Fruit fly (Drosophila melanogaster) whole organism, embryonic: ENCODE results near the gene Tomosyn.

ENCODE experiments used
- ATbp ChIP-seq: fragments of 200-800 bp; sonication (Bioruptor generic); optimal IDR thresholded peaks from 2 replicates; lab custom pipeline; 2017; ENCODE audit warnings: missing biosample characterization, mild to moderate bottlenecking, missing genetic modification characterization, missing genetic modification reagents
- Abd-B ChIP-seq: fragments of 200-800 bp; sonication (Bioruptor generic); optimal IDR thresholded peaks from 2 replicates; lab custom pipeline; 2018; ENCODE audit warnings: missing biosample characterization, mild to moderate bottlenecking, missing genetic modification characterization, moderate library complexity
- Atf-2 ChIP-seq: fragments of 200-800 bp; sonication (Bioruptor generic); optimal IDR thresholded peaks from 2 replicates; lab custom pipeline; 2016; ENCODE audit warnings: missing biosample characterization, missing genetic modification characterization
- CG10959 ChIP-seq: fragments of 200-800 bp; sonication (Bioruptor generic); IDR thresholded peaks from 2 replicates; pipeline ENCODE4 v1.3.6; 2022; ENCODE audit warnings: missing biosample characterization, missing genetic modification characterization
- CG11560 ChIP-seq: fragments of 200-800 bp; sonication (Bioruptor generic); IDR thresholded peaks from 3 replicates; pipeline ENCODE4 v1.3.6; 2022; ENCODE audit warnings: missing biosample characterization, missing genetic modification characterization
- CG13296 ChIP-seq: fragments of 200-800 bp; sonication (Bioruptor generic); optimal IDR thresholded peaks from 3 replicates; lab custom pipeline; 2018; ENCODE audit warnings: missing biosample characterization, mild to moderate bottlenecking, missing genetic modification characterization
- CG14050 ChIP-seq: fragments of 200-800 bp; sonication (Bioruptor generic); IDR thresholded peaks from 3 replicates; pipeline ENCODE4 v1.3.6; 2022; ENCODE audit warnings: missing biosample characterization, missing genetic modification characterization
- CG14965 ChIP-seq: fragments of 200-800 bp; sonication (Bioruptor generic); optimal IDR thresholded peaks from 2 replicates; lab custom pipeline; 2016; ENCODE audit warnings: missing biosample characterization, missing genetic modification characterization, borderline replicate concordance
- CG17328 ChIP-seq: fragments of 200-800 bp; sonication (Bioruptor generic); IDR thresholded peaks from 2 replicates; pipeline ENCODE4 v1.3.6; 2022; ENCODE audit warnings: missing biosample characterization, missing genetic modification characterization
- CG18476 ChIP-seq: fragments of 200-800 bp; sonication (Bioruptor generic); optimal IDR thresholded peaks from 2 replicates; lab custom pipeline; 2016; ENCODE audit warnings: missing biosample characterization, mild to moderate bottlenecking, missing genetic modification characterization
- CG2120 ChIP-seq: fragments of 200-800 bp; sonication (Bioruptor generic); optimal IDR thresholded peaks from 3 replicates; lab custom pipeline; 2016; ENCODE audit warnings: missing biosample characterization, missing genetic modification characterization
- CG31388 ChIP-seq: fragments of 200-800 bp; sonication (Bioruptor generic); optimal IDR thresholded peaks from 2 replicates; lab custom pipeline; 2016; ENCODE audit warnings: missing biosample characterization, missing genetic modification characterization
- CG3838 ChIP-seq: fragments of 200-800 bp; sonication (Bioruptor generic); optimal IDR thresholded peaks from 3 replicates; lab custom pipeline; 2016; ENCODE audit warnings: missing biosample characterization, missing genetic modification characterization
- CG5245 ChIP-seq: fragments of 200-800 bp; sonication (Bioruptor generic); optimal IDR thresholded peaks from 3 replicates; lab custom pipeline; 2016; ENCODE audit warnings: missing biosample characterization, missing genetic modification characterization
- CG6272 ChIP-seq: fragments of 200-800 bp; sonication (Bioruptor generic); IDR thresholded peaks from 2 replicates; pipeline ENCODE4 v1.3.6; 2022; ENCODE audit warnings: missing biosample characterization, missing genetic modification characterization
- CG6654 ChIP-seq: fragments of 200-800 bp; sonication (Bioruptor generic); optimal IDR thresholded peaks from 2 replicates; lab custom pipeline; 2017; ENCODE audit warnings: missing biosample characterization, mild to moderate bottlenecking, missing genetic modification characterization
- CG6683 ChIP-seq: fragments of 200-800 bp; sonication (Bioruptor generic); optimal IDR thresholded peaks from 2 replicates; lab custom pipeline; 2017; ENCODE audit warnings: missing biosample characterization, mild to moderate bottlenecking, missing genetic modification characterization, missing genetic modification reagents
- CG9437 ChIP-seq: fragments of 200-800 bp; sonication (Bioruptor generic); optimal IDR thresholded peaks from 2 replicates; lab custom pipeline; 2018; ENCODE audit warnings: missing biosample characterization, mild to moderate bottlenecking, missing genetic modification characterization
- CG9797 ChIP-seq: fragments of 200-800 bp; sonication (Bioruptor generic); optimal IDR thresholded peaks from 3 replicates; lab custom pipeline; 2018; ENCODE audit warnings: missing biosample characterization, mild to moderate bottlenecking, missing genetic modification characterization
- Dll ChIP-seq: fragments of 200-800 bp; sonication (Bioruptor generic); IDR thresholded peaks from 4 replicates; pipeline ENCODE4 v1.3.6; 2022; ENCODE audit warnings: missing biosample characterization, missing genetic modification characterization; ENCODE audit not compliant: partially characterized antibody
- Gsc ChIP-seq: fragments of 200-800 bp; sonication (Bioruptor generic); IDR thresholded peaks from 2 replicates; pipeline ENCODE4 v1.3.6; 2022; ENCODE audit warnings: missing biosample characterization, missing genetic modification characterization
- Hr51 ChIP-seq, 2 experiments: fragments of 200-800 bp; sonication (Bioruptor generic); optimal IDR thresholded peaks; 2 replicates in 1 of 2; 3 replicates in 1 of 2; lab custom pipeline; 2016 to 2018; ENCODE audit warnings: missing biosample characterization in 2 of 2, missing genetic modification characterization in 2 of 2, mild to moderate bottlenecking in 1 of 2, moderate library complexity in 1 of 2
- Med ChIP-seq: fragments of 200-800 bp; sonication (Bioruptor generic); peaks from one replicate; lab custom pipeline; 2016; ENCODE audit warnings: missing biosample characterization, missing genetic modification characterization, mild to moderate bottlenecking, inconsistent platforms, moderate library complexity
- PHDP ChIP-seq: fragments of 200-800 bp; sonication (Bioruptor generic); optimal IDR thresholded peaks from 3 replicates; lab custom pipeline; 2018; ENCODE audit warnings: missing biosample characterization, mild to moderate bottlenecking, missing genetic modification characterization, moderate library complexity
- Side ChIP-seq: fragments of 200-800 bp; sonication (Bioruptor generic); optimal IDR thresholded peaks from 2 replicates; lab custom pipeline; 2016; ENCODE audit warnings: missing biosample characterization, missing genetic modification characterization
- Sry-β ChIP-seq: fragments of 200-800 bp; sonication (Bioruptor generic); optimal IDR thresholded peaks from 2 replicates; lab custom pipeline; 2018; ENCODE audit warnings: missing biosample characterization, mild to moderate bottlenecking, missing genetic modification characterization, moderate library complexity
- btn ChIP-seq: fragments of 200-800 bp; sonication (Bioruptor generic); optimal IDR thresholded peaks from 2 replicates; lab custom pipeline; 2016; ENCODE audit warnings: missing biosample characterization, missing genetic modification characterization
- chinmo ChIP-seq: fragments of 200-800 bp; sonication (Bioruptor generic); IDR thresholded peaks from 4 replicates; pipeline ENCODE4 v1.3.6; 2022; ENCODE audit warnings: missing biosample characterization, missing genetic modification characterization; ENCODE audit not compliant: partially characterized antibody
- crc ChIP-seq: fragments of 200-800 bp; sonication (Bioruptor generic); optimal IDR thresholded peaks from 2 replicates; lab custom pipeline; 2016; ENCODE audit warnings: missing biosample characterization, missing genetic modification characterization
- danr ChIP-seq: fragments of 200-800 bp; sonication (Bioruptor generic); IDR thresholded peaks from 2 replicates; pipeline ENCODE4 v1.3.6; 2022; ENCODE audit warnings: missing biosample characterization, missing genetic modification characterization
- dm ChIP-seq: fragments of 200-800 bp; sonication (Bioruptor generic); optimal IDR thresholded peaks from 3 replicates; lab custom pipeline; 2016; ENCODE audit warnings: missing biosample characterization, missing genetic modification characterization
- dmrt11E ChIP-seq: fragments of 200-800 bp; sonication (Bioruptor generic); optimal IDR thresholded peaks from 3 replicates; lab custom pipeline; 2018; ENCODE audit warnings: missing biosample characterization, mild to moderate bottlenecking, missing genetic modification characterization, moderate library complexity
- ems ChIP-seq: fragments of 200-800 bp; sonication (Bioruptor generic); optimal IDR thresholded peaks from 3 replicates; lab custom pipeline; 2016; ENCODE audit warnings: missing biosample characterization, missing genetic modification characterization
- grn ChIP-seq: fragments of 200-800 bp; sonication (Bioruptor generic); optimal IDR thresholded peaks from 3 replicates; lab custom pipeline; 2017; ENCODE audit warnings: missing biosample characterization, missing genetic modification characterization
- gsb-n ChIP-seq: fragments of 200-800 bp; sonication (Bioruptor generic); optimal IDR thresholded peaks from 3 replicates; lab custom pipeline; 2018; ENCODE audit warnings: missing biosample characterization, mild to moderate bottlenecking, missing genetic modification characterization
- her ChIP-seq: fragments of 200-800 bp; sonication (Bioruptor generic); optimal IDR thresholded peaks from 2 replicates; lab custom pipeline; 2016; ENCODE audit warnings: missing biosample characterization, missing genetic modification characterization
- inv ChIP-seq: fragments of 200-800 bp; sonication (Bioruptor generic); IDR thresholded peaks from 2 replicates; pipeline ENCODE4 v1.3.6; 2022; ENCODE audit warnings: missing biosample characterization, missing genetic modification characterization; ENCODE audit not compliant: partially characterized antibody
- jigr1 ChIP-seq: fragments of 200-800 bp; sonication (Bioruptor generic); IDR thresholded peaks from 3 replicates; pipeline ENCODE4 v1.3.6; 2022; ENCODE audit warnings: missing biosample characterization, missing genetic modification characterization
- kah ChIP-seq: fragments of 200-800 bp; sonication (Bioruptor generic); optimal IDR thresholded peaks from 2 replicates; lab custom pipeline; 2018; ENCODE audit warnings: missing biosample characterization, mild to moderate bottlenecking, missing genetic modification characterization
- lab ChIP-seq: fragments of 200-800 bp; sonication (Bioruptor generic); optimal IDR thresholded peaks from 3 replicates; lab custom pipeline; 2017; ENCODE audit warnings: missing biosample characterization, missing genetic modification characterization, mild to moderate bottlenecking, moderate library complexity, missing genetic modification reagents
- luna ChIP-seq: fragments of 200-800 bp; sonication (Bioruptor generic); optimal IDR thresholded peaks from 2 replicates; lab custom pipeline; 2016; ENCODE audit warnings: missing biosample characterization, missing genetic modification characterization
- nmo ChIP-seq: fragments of 200-800 bp; sonication (Bioruptor generic); optimal IDR thresholded peaks from 2 replicates; lab custom pipeline; 2018; ENCODE audit warnings: missing biosample characterization, mild to moderate bottlenecking, missing genetic modification characterization, moderate library complexity
- pho ChIP-seq: fragments of 200-800 bp; sonication (Bioruptor generic); optimal IDR thresholded peaks from 2 replicates; lab custom pipeline; 2016; ENCODE audit warnings: missing biosample characterization, missing genetic modification characterization
- row ChIP-seq: fragments of 200-800 bp; sonication (Bioruptor generic); IDR thresholded peaks from 3 replicates; pipeline ENCODE4 v1.3.6; 2022; ENCODE audit warnings: missing biosample characterization, missing genetic modification characterization
- sisA ChIP-seq: fragments of 200-800 bp; sonication (Bioruptor generic); IDR thresholded peaks from 2 replicates; pipeline ENCODE4 v1.3.6; 2022; ENCODE audit warnings: missing biosample characterization, missing genetic modification characterization
- stc ChIP-seq: fragments of 200-800 bp; sonication (Bioruptor generic); IDR thresholded peaks from 2 replicates; pipeline ENCODE4 v1.3.6; 2022; ENCODE audit warnings: missing biosample characterization, missing genetic modification characterization
- tin ChIP-seq: fragments of 200-800 bp; sonication (Bioruptor generic); optimal IDR thresholded peaks from 3 replicates; lab custom pipeline; 2016; ENCODE audit warnings: missing biosample characterization, missing genetic modification characterization
- trem ChIP-seq: fragments of 200-800 bp; optimal IDR thresholded peaks from 3 replicates; lab custom pipeline; 2019; ENCODE audit warnings: missing biosample characterization, mild to moderate bottlenecking, missing genetic modification characterization, moderate library complexity
- usp ChIP-seq: fragments of >200 bp; optimal IDR thresholded peaks from 2 replicates; lab custom pipeline; 2017; ENCODE audit warnings: missing biosample characterization, missing genetic modification characterization

Tomosyn gene

dm6 chrX:12611536-12612458 is 19.6 kb upstream of the Tomosyn start, which contains the start of the genes CG1463 and Fpgs1 (continued):
- TF ChIP-seq Sry-β (GFP tag; lab: Kevin White, UChicago): peak; percentile 98
- no peak for TF ChIP-seq CG10959 (GFP tag; lab: Robert Waterston, UW)
- TF ChIP-seq pho (GFP tag; lab: Kevin White, UChicago): peak; percentile 32
- peak; percentile 14 for TF ChIP-seq CG9797
- TF ChIP-seq CG9437 (GFP tag; lab: Kevin White, UChicago): peak; percentile 32
- no peak for TF ChIP-seq luna
- peak; percentile 5 for TF ChIP-seq ems (GFP tag; lab: Kevin White, UChicago)
- TF ChIP-seq CG14965 (GFP tag; lab: Kevin White, UChicago): no peak
- TF ChIP-seq her: no peak
- no peak for TF ChIP-seq Gsc (GFP tag; lab: Robert Waterston, UW)
- TF ChIP-seq inv (GFP tag; lab: Robert Waterston, UW): no peak
- TF ChIP-seq chinmo (GFP tag; lab: Robert Waterston, UW): 0 out of 4 replicates have a peak, but pooled peaks have one; percentile 4
- TF ChIP-seq jigr1 (GFP tag; lab: Robert Waterston, UW): no peak
- TF ChIP-seq CG31388 (GFP tag; lab: Kevin White, UChicago): no peak
- TF ChIP-seq dm (GFP tag; lab: Kevin White, UChicago): peak; percentile 90
- peak; percentile 44; the same call in 1 of the 4 replicates for TF ChIP-seq Dll (GFP tag; lab: Robert Waterston, UW)
- no peak for TF ChIP-seq CG5245 (GFP tag; lab: Kevin White, UChicago)
- TF ChIP-seq CG13296: no peak
- TF ChIP-seq btn: no peak
- TF ChIP-seq CG6272: no peak
- no peak for TF ChIP-seq danr
- TF ChIP-seq nmo (GFP tag; lab: Kevin White, UChicago): peak; percentile 59
- peak; percentile 62 for TF ChIP-seq CG2120 (GFP tag; lab: Kevin White, UChicago)
- no peak for TF ChIP-seq usp
- no peak for TF ChIP-seq CG11560 (tag; lab: Robert Waterston, UW)
- no peak for TF ChIP-seq CG14050 (GFP tag; lab: Robert Waterston, UW)
- TF ChIP-seq stc: no peak
- peak; percentile 2 for TF ChIP-seq tin (GFP tag; lab: Kevin White, UChicago)
- TF ChIP-seq CG3838 (GFP tag; lab: Kevin White, UChicago): no peak
- no peak for TF ChIP-seq Abd-B (GFP tag; lab: Kevin White, UChicago)
- no peak for TF ChIP-seq CG6654 (GFP tag; lab: Kevin White, UChicago)
- peak; percentile 81 for TF ChIP-seq Med (GFP tag; lab: Kevin White, UChicago)
- no peak for TF ChIP-seq gsb-n (tag; lab: Kevin White, UChicago)
- TF ChIP-seq Hr51 (GFP tag; optimal IDR thresholded peaks at IDR 0.05; lab: Kevin White, UChicago): no peak
- TF ChIP-seq row: peak; percentile 88
- no peak for TF ChIP-seq CG6683
- TF ChIP-seq CG17328: no peak
- TF ChIP-seq crc (GFP tag; lab: Kevin White, UChicago): no peak
- TF ChIP-seq grn (GFP tag; lab: Kevin White, UChicago): peak; percentile 83
- no peak for TF ChIP-seq PHDP (tag; lab: Kevin White, UChicago)
- TF ChIP-seq trem (tag; lab: Kevin White, UChicago): peak; percentile 38
- no peak for TF ChIP-seq ATbp
- peak; percentile 58 for TF ChIP-seq lab (GFP tag; lab: Kevin White, UChicago)
- TF ChIP-seq Side (GFP tag; lab: Kevin White, UChicago): no peak
- TF ChIP-seq dmrt11E (tag; lab: Kevin White, UChicago): no peak
- TF ChIP-seq sisA: no peak
- peak; percentile 68 for TF ChIP-seq kah (GFP tag; lab: Kevin White, UChicago)
- TF ChIP-seq CG18476: no peak
- TF ChIP-seq Atf-2 (GFP tag; lab: Kevin White, UChicago): no peak
